Worm (Caenorhabditis elegans) whole organism, L4 larva: ENCODE data around the gene mrps-26.
A peak's percentile ranks its signal among the peaks of the same experiment; 100 is the strongest.

Experiments
- D1046.2 ChIP-seq: fragments of 200-800 bp; sonication (Bioruptor generic); IDR thresholded peaks from 2 replicates; pipeline ENCODE4 v1.3.6; 2022; ENCODE audit warnings: missing genetic modification characterization, missing compliant biosample characterization
- F26F4.8 ChIP-seq: fragments of 200-800 bp; sonication (Bioruptor generic); conservative IDR thresholded peaks from 2 replicates; pipeline ENCODE4 v1.3.6; 2022; ENCODE audit warnings: missing genetic modification characterization, missing compliant biosample characterization
- Y105C5A.15 ChIP-seq: fragments of 200-800 bp; sonication (Bioruptor generic); IDR thresholded peaks from 2 replicates; pipeline ENCODE4 v1.3.6; 2022; ENCODE audit warnings: missing genetic modification characterization, missing compliant biosample characterization
- ZK337.2 ChIP-seq: fragments of 200-800 bp; sonication (Bioruptor generic); IDR thresholded peaks from 2 replicates; pipeline ENCODE4 v1.3.6; 2022; ENCODE audit warnings: missing genetic modification reagents, missing genetic modification characterization, missing compliant biosample characterization
- aha-1 ChIP-seq: fragments of 150-350 bp; peaks from one replicate; lab custom pipeline; 2014; ENCODE audit warnings: missing biosample characterization, missing genetic modification characterization
- arid-1 ChIP-seq: fragments of 200-800 bp; sonication (Bioruptor generic); conservative IDR thresholded peaks from 2 replicates; pipeline ENCODE4 v1.3.6; 2022; ENCODE audit warnings: missing genetic modification reagents, missing genetic modification characterization, missing compliant biosample characterization
- attf-4 ChIP-seq: sonication (generic microtip); optimal IDR thresholded peaks from 3 replicates; lab custom pipeline; 2017; ENCODE audit warnings: missing biosample characterization, missing genetic modification characterization
- ceh-20 ChIP-seq: fragments of 200-800 bp; sonication (Bioruptor generic); IDR thresholded peaks from 2 replicates; pipeline ENCODE4 v1.3.6; 2022; ENCODE audit warnings: missing genetic modification reagents, missing genetic modification characterization, missing compliant biosample characterization
- ceh-28 ChIP-seq: fragments of 150-350 bp; optimal IDR thresholded peaks from 2 replicates; lab custom pipeline; 2014; ENCODE audit warnings: missing biosample characterization, missing genetic modification reagents, missing genetic modification characterization
- ceh-44 ChIP-seq: fragments of 200-800 bp; sonication (Bioruptor generic); IDR thresholded peaks from 2 replicates; pipeline ENCODE4 v1.3.6; 2022; ENCODE audit warnings: missing genetic modification reagents, missing genetic modification characterization, missing compliant biosample characterization
- ces-1 ChIP-seq: fragments of 150-350 bp; sonication (generic microtip); optimal IDR thresholded peaks from 4 replicates; lab custom pipeline; 2014; ENCODE audit warnings: missing biosample characterization, missing genetic modification reagents, missing genetic modification characterization
- dmd-9 ChIP-seq: fragments of 200-800 bp; sonication (Bioruptor generic); IDR thresholded peaks from 2 replicates; pipeline ENCODE4 v1.3.6; 2022; ENCODE audit warnings: missing genetic modification reagents, missing genetic modification characterization, missing compliant biosample characterization
- dpl-1 ChIP-seq: fragments of 150-350 bp; optimal IDR thresholded peaks from 2 replicates; lab custom pipeline; 2014; ENCODE audit warnings: missing biosample characterization, missing genetic modification reagents, missing genetic modification characterization
- duxl-1 ChIP-seq: sonication (generic microtip); optimal IDR thresholded peaks from 2 replicates; lab custom pipeline; 2016; ENCODE audit warnings: mild to moderate bottlenecking, missing genetic modification characterization, moderate library complexity, missing compliant biosample characterization; ENCODE audit not compliant: poor library complexity
- dve-1 ChIP-seq: sonication (generic microtip); optimal IDR thresholded peaks from 2 replicates; lab custom pipeline; 2017; ENCODE audit warnings: antibody characterized with exemption, mild to moderate bottlenecking, missing genetic modification characterization, missing compliant biosample characterization; ENCODE audit not compliant: insufficient read depth
- egl-43 ChIP-seq: fragments of 200-800 bp; sonication (Bioruptor generic); IDR thresholded peaks from 2 replicates; pipeline ENCODE4 v1.3.6; 2022; ENCODE audit warnings: missing genetic modification reagents, missing genetic modification characterization, missing compliant biosample characterization
- fos-1 ChIP-seq: fragments of 150-350 bp; optimal IDR thresholded peaks from 2 replicates; lab custom pipeline; 2014; ENCODE audit warnings: missing biosample characterization, missing genetic modification characterization
- gei-8 ChIP-seq: fragments of 200-800 bp; sonication (Bioruptor generic); optimal IDR thresholded peaks from 2 replicates; lab custom pipeline; 2018; ENCODE audit warnings: mild to moderate bottlenecking, missing genetic modification characterization, missing compliant biosample characterization
- hif-1 ChIP-seq, 2 experiments: sonication (generic microtip); optimal IDR thresholded peaks; 2 replicates each; lab custom pipeline; 2016 to 2017; ENCODE audit warnings: missing compliant biosample characterization in 2 of 2, missing genetic modification characterization in 2 of 2, missing genetic modification reagents in 2 of 2, missing genotype in 2 of 2, mild to moderate bottlenecking in 1 of 2
- hmg-1.1 ChIP-seq: fragments of 200-800 bp; sonication (Bioruptor generic); IDR thresholded peaks from 2 replicates; pipeline ENCODE4 v1.3.6; 2022; ENCODE audit warnings: missing genetic modification reagents, missing genetic modification characterization, missing compliant biosample characterization
- jun-1 ChIP-seq: fragments of 150-350 bp; optimal IDR thresholded peaks from 2 replicates; lab custom pipeline; 2014; ENCODE audit warnings: missing biosample characterization, missing genetic modification reagents, missing genetic modification characterization
- lin-13 ChIP-seq: fragments of 150-350 bp; optimal IDR thresholded peaks from 2 replicates; lab custom pipeline; 2014; ENCODE audit warnings: missing biosample characterization, missing genetic modification reagents, missing genetic modification characterization
- lin-15B ChIP-seq: fragments of 150-350 bp; sonication (generic microtip); optimal IDR thresholded peaks from 3 replicates; lab custom pipeline; 2014; ENCODE audit warnings: missing biosample characterization, missing genetic modification characterization
- lin-38 ChIP-seq: fragments of 200-800 bp; sonication (Bioruptor generic); IDR thresholded peaks from 2 replicates; pipeline ENCODE4 v1.3.6; 2022; ENCODE audit warnings: missing genetic modification reagents, missing genetic modification characterization, missing compliant biosample characterization
- lir-3 ChIP-seq: sonication (generic microtip); optimal IDR thresholded peaks from 2 replicates; lab custom pipeline; 2016; ENCODE audit warnings: mild to moderate bottlenecking, missing genetic modification characterization, missing compliant biosample characterization
- lsy-2 ChIP-seq, 2 experiments: fragments of 150-350 bp in 1 of 2; sonication (generic microtip) in 1 of 2; optimal IDR thresholded peaks; 2 replicates each; lab custom pipeline; 2014 to 2017; ENCODE audit warnings: missing biosample characterization in 2 of 2, missing genetic modification characterization in 2 of 2
- madf-5 ChIP-seq, 2 experiments: fragments of 200-800 bp; sonication (Bioruptor generic); IDR thresholded peaks; 2 replicates each; pipeline ENCODE4 v1.3.6; 2022; ENCODE audit warnings: missing compliant biosample characterization in 2 of 2, missing genetic modification characterization in 2 of 2
- mdl-1 ChIP-seq, 2 experiments: fragments of 150-350 bp in 1 of 2; sonication (generic microtip) in 1 of 2; optimal IDR thresholded peaks; 2 replicates each; lab custom pipeline; 2014 to 2017; ENCODE audit warnings: missing biosample characterization in 2 of 2, missing genetic modification characterization in 2 of 2
- mep-1 ChIP-seq: fragments of 150-350 bp; sonication (generic microtip); optimal IDR thresholded peaks from 3 replicates; lab custom pipeline; 2014; ENCODE audit warnings: missing biosample characterization, missing genetic modification characterization
- mes-2 ChIP-seq: sonication (generic microtip); optimal IDR thresholded peaks from 2 replicates; lab custom pipeline; 2016; ENCODE audit warnings: missing genotype, mild to moderate bottlenecking, missing genetic modification characterization, missing compliant biosample characterization; ENCODE audit not compliant: poor library complexity, severe bottlenecking
- mxl-3 ChIP-seq: fragments of 200-800 bp; sonication (Bioruptor generic); optimal IDR thresholded peaks from 2 replicates; lab custom pipeline; 2018; ENCODE audit warnings: mild to moderate bottlenecking, missing genetic modification characterization, missing compliant biosample characterization
- nhr-102 ChIP-seq: sonication (generic microtip); optimal IDR thresholded peaks from 2 replicates; lab custom pipeline; 2016; ENCODE audit warnings: mild to moderate bottlenecking, missing genetic modification characterization, moderate library complexity, missing compliant biosample characterization
- nhr-42 ChIP-seq: fragments of 200-800 bp; sonication (Bioruptor generic); IDR thresholded peaks from 2 replicates; pipeline ENCODE4 v1.3.6; 2022; ENCODE audit warnings: missing genetic modification characterization, missing compliant biosample characterization
- nhr-76 ChIP-seq: fragments of 150-350 bp; optimal IDR thresholded peaks from 2 replicates; lab custom pipeline; 2014; ENCODE audit warnings: missing biosample characterization, missing genetic modification characterization
- nhr-77 ChIP-seq: fragments of 150-350 bp; optimal IDR thresholded peaks from 2 replicates; lab custom pipeline; 2014; ENCODE audit warnings: missing biosample characterization, missing genetic modification characterization
- php-3 ChIP-seq: fragments of 200-800 bp; sonication (Bioruptor generic); IDR thresholded peaks from 2 replicates; pipeline ENCODE4 v1.3.6; 2022; ENCODE audit warnings: missing genetic modification reagents, missing genetic modification characterization, missing compliant biosample characterization
- pqm-1 ChIP-seq: sonication (generic microtip); optimal IDR thresholded peaks from 2 replicates; lab custom pipeline; 2017; ENCODE audit warnings: missing biosample characterization, missing genetic modification characterization
- saeg-2 ChIP-seq: fragments of 200-800 bp; sonication (Bioruptor generic); IDR thresholded peaks from 2 replicates; pipeline ENCODE4 v1.3.6; 2022; ENCODE audit warnings: missing genetic modification reagents, missing genetic modification characterization, missing compliant biosample characterization
- set-16 ChIP-seq: fragments of 200-800 bp; sonication (Bioruptor generic); IDR thresholded peaks from 2 replicates; pipeline ENCODE4 v1.3.6; 2022; ENCODE audit warnings: missing genetic modification reagents, missing genetic modification characterization, missing compliant biosample characterization
- spr-3 ChIP-seq: fragments of 200-800 bp; sonication (Bioruptor generic); optimal IDR thresholded peaks from 2 replicates; lab custom pipeline; 2018; ENCODE audit warnings: mild to moderate bottlenecking, missing genetic modification characterization, missing compliant biosample characterization
- tag-97 ChIP-seq: fragments of 200-800 bp; sonication (Bioruptor generic); IDR thresholded peaks from 2 replicates; pipeline ENCODE4 v1.3.6; 2022; ENCODE audit warnings: missing genetic modification characterization, missing compliant biosample characterization
- unc-130 ChIP-seq: sonication (generic microtip); optimal IDR thresholded peaks from 2 replicates; lab custom pipeline; 2016; ENCODE audit warnings: missing genetic modification reagents, missing genetic modification characterization, missing compliant biosample characterization
- unc-62 ChIP-seq, 3 experiments: fragments of 150-350 bp in 1 of 3; sonication (generic microtip); optimal IDR thresholded peaks in 2 of 3; peaks in 1 of 3; 1 replicate in 1 of 3; 2 replicates in 2 of 3; lab custom pipeline; 2014 to 2017; ENCODE audit warnings: missing biosample characterization in 3 of 3, missing genetic modification characterization in 3 of 3, missing genetic modification reagents in 3 of 3, missing genotype in 1 of 3
- zip-11 ChIP-seq: fragments of 200-800 bp; sonication (Bioruptor generic); IDR thresholded peaks from 2 replicates; pipeline ENCODE4 v1.3.6; 2022; ENCODE audit warnings: missing genetic modification characterization, missing compliant biosample characterization
- zip-2 ChIP-seq: fragments of 150-350 bp; optimal IDR thresholded peaks from 2 replicates; lab custom pipeline; 2014; ENCODE audit warnings: missing biosample characterization, missing genetic modification characterization
- ztf-11 ChIP-seq: fragments of 150-350 bp; optimal IDR thresholded peaks from 2 replicates; lab custom pipeline; 2014; ENCODE audit warnings: missing biosample characterization, missing genetic modification characterization

Gene mrps-26

DNA sequence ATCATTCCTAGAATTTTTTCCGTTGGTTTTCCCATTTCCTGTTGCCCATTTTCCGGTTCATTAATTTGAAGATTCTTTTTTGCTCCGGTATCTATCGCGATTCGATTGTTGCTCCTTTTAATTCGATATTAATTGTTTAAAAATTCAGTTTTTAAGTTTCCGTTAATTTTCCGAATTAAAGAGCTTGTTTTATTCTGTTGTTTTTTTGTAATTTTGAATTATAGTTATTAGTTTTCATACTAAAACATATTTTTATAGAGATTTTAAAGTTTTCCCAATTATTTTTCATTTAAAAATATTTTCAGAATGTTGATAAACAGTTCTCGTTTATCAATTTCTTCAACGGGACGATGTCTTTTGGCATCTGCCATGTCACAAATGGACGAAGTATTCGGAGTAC is at the start of gene mrps-26:
mrps-26 (plus strand) TSS at position 301 of the 400 bp plus-strand sequence.
- no peak for TF ChIP-seq egl-43
- TF ChIP-seq lin-13 (GFP tag; lab: Kevin White, UChicago), result no peak
- TF ChIP-seq nhr-76 (tag; lab: Kevin White, UChicago), result no peak
- no peak for TF ChIP-seq ces-1 (GFP tag; lab: Kevin White, UChicago)
- TF ChIP-seq fos-1 (tag; lab: Kevin White, UChicago), result no peak
- no peak for TF ChIP-seq dve-1 (tag; lab: Kevin White, UChicago)
- no peak for TF ChIP-seq jun-1 (tag; lab: Kevin White, UChicago)
- TF ChIP-seq D1046.2 (GFP tag; lab: Robert Waterston, UW), result no peak
- no peak for TF ChIP-seq nhr-42 (GFP tag; lab: Robert Waterston, UW)
- TF ChIP-seq ztf-11, result no peak
- TF ChIP-seq gei-8 (GFP tag; lab: Kevin White, UChicago), result no peak
- no peak for TF ChIP-seq nhr-102 (tag; lab: Kevin White, UChicago)
- TF ChIP-seq unc-130 (GFP tag; lab: Kevin White, UChicago), result no peak
- no peak for TF ChIP-seq saeg-2 (GFP tag; lab: Robert Waterston, UW)
- no peak for TF ChIP-seq mes-2 (tag; lab: Kevin White, UChicago)
- TF ChIP-seq php-3, result no peak

DNA sequence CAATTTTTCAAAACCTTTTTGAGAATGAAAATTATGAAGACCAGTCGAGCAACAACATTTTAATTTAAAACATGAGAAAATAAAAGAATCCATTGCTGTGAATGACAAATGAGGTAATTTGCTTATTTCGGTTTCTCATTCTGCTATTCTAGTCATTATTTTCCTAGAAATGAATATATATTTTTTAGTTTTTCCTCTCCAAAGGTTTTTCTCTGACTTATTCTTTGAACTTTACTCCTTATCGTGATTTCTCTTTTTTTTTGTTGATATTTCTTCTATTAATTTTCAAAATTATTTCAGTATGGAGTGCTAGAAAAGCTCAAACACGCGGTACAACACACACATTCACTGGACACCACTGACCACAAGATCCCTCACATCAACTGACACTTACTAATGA is 48.8 kb upstream of the mrps-26 start, which contains the start of gene pup-2:
pup-2 (plus strand) TSS at position 301 of the 400 bp plus-strand sequence.
- TF ChIP-seq nhr-77 (tag; lab: Kevin White, UChicago) (no peak), Y105C5A.15 (GFP tag; lab: Robert Waterston, UW) (no peak)

DNA sequence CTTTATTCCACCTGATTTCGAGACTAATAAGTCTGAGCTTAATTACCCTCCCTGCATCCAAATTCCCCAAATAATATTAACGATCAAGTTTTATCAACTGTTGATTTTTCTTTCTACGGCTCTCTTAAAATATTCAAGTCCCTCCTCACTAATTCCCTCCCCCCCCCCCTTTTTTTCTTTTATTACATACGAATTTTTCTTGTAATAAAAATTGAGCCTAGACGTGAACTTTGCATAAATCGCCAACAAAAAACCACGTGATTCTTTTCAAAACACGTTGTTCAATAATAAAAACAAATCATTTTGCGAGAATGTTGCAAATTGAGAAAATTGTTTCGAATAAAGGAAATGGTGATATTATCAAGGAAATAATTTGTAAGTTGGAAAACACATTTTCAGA is 46.0 kb upstream of the mrps-26 start, which contains the start of gene K10D2.8:
K10D2.8 (plus strand) TSS at position 301 of the 400 bp plus-strand sequence.
- no peak for TF ChIP-seq ces-1 (GFP tag; lab: Kevin White, UChicago)
- no peak for TF ChIP-seq nhr-102 (tag; lab: Kevin White, UChicago)
- TF ChIP-seq zip-2 (tag; lab: Kevin White, UChicago), result no peak
- TF ChIP-seq hmg-1.1 (GFP tag; lab: Robert Waterston, UW), result no peak
- no peak for TF ChIP-seq aha-1 (tag; lab: Kevin White, UChicago)
- no peak for TF ChIP-seq mdl-1 (tag; optimal IDR thresholded peaks at IDR 0.05; lab: Kevin White, UChicago)
- TF ChIP-seq spr-3 (GFP tag; lab: Kevin White, UChicago), result no peak

DNA sequence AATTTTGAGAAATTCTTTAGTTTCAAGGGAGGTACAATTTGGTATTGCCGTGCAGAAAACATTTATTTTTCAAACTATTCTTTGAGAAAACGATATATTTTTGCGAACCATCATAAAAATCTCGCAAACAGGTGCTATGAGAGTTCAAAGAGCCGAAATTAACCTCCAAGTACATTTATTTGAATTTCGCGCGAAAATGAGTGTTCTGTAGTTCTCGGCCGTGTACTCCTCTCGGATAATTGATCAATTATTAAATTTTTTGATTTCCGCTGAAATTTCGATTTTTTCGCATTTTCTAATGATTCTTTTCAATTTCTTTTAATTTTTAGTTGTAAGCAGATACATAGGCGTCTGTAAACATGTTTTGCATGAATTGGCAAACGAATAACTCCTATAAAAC is 44.2 kb upstream of the mrps-26 start:
- TF ChIP-seq F26F4.8 (GFP tag; lab: Robert Waterston, UW) (no peak), mep-1 (tag; lab: Kevin White, UChicago) (no peak), mdl-1 (tag; optimal IDR thresholded peaks at IDR 0.05; lab: Kevin White, UChicago) (no peak), arid-1 (GFP tag; lab: Robert Waterston, UW) (0 out of 2 replicates have a peak, but pooled peaks have one; percentile 29), ceh-28 (no peak), lin-15B (tag; lab: Kevin White, UChicago) (no peak), unc-62 (GFP tag; optimal IDR thresholded peaks at IDR 0.05 in 1 of 2; lab: Kevin White, UChicago) (no peak), unc-62 (tag; optimal IDR thresholded peaks at IDR 0.05; lab: Kevin White, UChicago) (no peak), dmd-9 (GFP tag; lab: Robert Waterston, UW) (no peak), pqm-1 (tag; lab: Kevin White, UChicago) (no peak), zip-11 (no peak), mxl-3 (no peak), lir-3 (tag; lab: Kevin White, UChicago) (no peak), ceh-44 (GFP tag; lab: Robert Waterston, UW) (no peak), ztf-11 (no peak), ceh-20 (GFP tag; lab: Robert Waterston, UW) (no peak), duxl-1 (tag; lab: Kevin White, UChicago) (no peak), set-16 (no peak), attf-4 (tag; lab: Kevin White, UChicago) (no peak), hif-1 (tag; optimal IDR thresholded peaks at IDR 0.05; lab: Kevin White, UChicago) (peak in 1 of 2 experiments; percentile 27), tag-97 (GFP tag; lab: Robert Waterston, UW) (no peak), ZK337.2 (GFP tag; lab: Robert Waterston, UW) (peak; percentile 58; the same call in 1 of the 2 replicates), lsy-2 (tag; optimal IDR thresholded peaks at IDR 0.05; lab: Kevin White, UChicago) (peak in 1 of 2 experiments; percentile 27), dpl-1 (peak; percentile 88), lin-38 (peak; percentile 44), madf-5 (GFP tag; IDR thresholded peaks at IDR 0.05; lab: Robert Waterston, UW) (no peak)
